Fruit fly (Drosophila melanogaster): ENCODE results near the gene tll.

DNA sequence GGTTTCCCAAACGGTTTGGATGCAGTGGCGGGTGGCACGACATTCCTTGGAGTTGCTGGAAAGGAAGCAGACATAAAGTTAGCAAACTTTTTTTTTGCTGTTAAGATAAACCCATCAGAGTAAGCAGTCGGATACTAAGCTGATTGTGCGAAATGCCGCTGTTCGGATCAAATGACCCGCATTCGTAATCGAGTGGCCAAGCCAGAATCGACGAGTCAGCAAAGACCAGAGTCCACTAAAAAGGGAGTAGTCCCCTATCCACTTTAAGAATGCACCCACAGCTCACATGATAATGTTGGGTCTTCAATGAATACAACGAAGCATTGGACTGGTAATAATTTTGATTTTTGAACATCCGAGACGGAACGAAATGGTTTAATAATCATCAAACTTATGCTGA is 34.7 kb downstream of the tll start:
- no peak for TF ChIP-seq CG8478 (optimal IDR thresholded peaks at IDR 0.05)
- no peak for TF ChIP-seq CTCF (optimal IDR thresholded peaks at IDR 0.05)

All from S2 (cell line).